Worm (Caenorhabditis elegans) whole organism, midembryonic: Measurements from ENCODE around the gene M142.5.

Source experiments
- T22C8.4 ChIP-seq: fragments of 200-800 bp; sonication (Bioruptor generic); IDR thresholded peaks from 2 replicates; pipeline ENCODE4 v1.3.6; 2022; ENCODE audit warnings: missing genetic modification characterization, missing compliant biosample characterization
- tab-1 ChIP-seq: fragments of 200-800 bp; sonication (Bioruptor generic); IDR thresholded peaks from 2 replicates; pipeline ENCODE4 v1.3.6; 2022; ENCODE audit warnings: missing genetic modification characterization, missing compliant biosample characterization
- ztf-29 ChIP-seq: fragments of 200-800 bp; sonication (Bioruptor generic); IDR thresholded peaks from 2 replicates; pipeline ENCODE4 v1.3.6; 2022; ENCODE audit warnings: missing genetic modification reagents, missing genetic modification characterization, missing compliant biosample characterization

DNA sequence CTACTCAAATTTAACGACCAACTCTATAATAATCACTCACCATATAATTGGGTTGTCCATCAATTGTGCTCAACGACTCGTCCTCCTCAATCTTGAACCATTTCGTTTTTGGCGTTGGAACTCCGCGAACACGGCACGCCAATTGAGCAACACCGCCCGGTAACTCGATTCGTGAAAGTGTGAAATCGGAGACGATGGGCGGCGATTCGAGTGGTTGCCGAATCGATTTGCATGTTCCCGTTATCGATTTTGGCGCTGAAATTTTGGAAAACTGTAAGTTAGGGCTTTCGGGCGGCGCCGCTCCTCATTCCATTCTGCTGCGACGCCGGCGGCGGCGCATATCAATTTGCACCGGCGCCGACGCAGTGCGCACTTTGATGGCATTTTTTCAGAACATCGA, 20.7 kb downstream of the M142.5 start:
- TF ChIP-seq ztf-29 (GFP tag; lab: Robert Waterston, UW) (no peak), T22C8.4 (GFP tag; lab: Robert Waterston, UW) (no peak), tab-1 (GFP tag; lab: Robert Waterston, UW) (no peak)
